Fruit fly (Drosophila melanogaster) Kc167 (cell line): ENCODE data around the gene Mvb12.

Experiments used
- Myc ChIP-seq: fragments of >200 bp; optimal IDR thresholded peaks from 2 replicates; lab custom pipeline; 2017; ENCODE audit warnings: missing external identifiers
- Sin3A ChIP-seq: fragments of >200 bp; optimal IDR thresholded peaks from 2 replicates; lab custom pipeline; 2018; ENCODE audit warnings: missing external identifiers
- insv ChIP-seq: fragments of >200 bp; optimal IDR thresholded peaks from 3 replicates; lab custom pipeline; 2018; ENCODE audit warnings: missing external identifiers
- psq ChIP-seq: fragments of >200 bp; optimal IDR thresholded peaks from 2 replicates; lab custom pipeline; 2017; ENCODE audit warnings: missing external identifiers
- ttk ChIP-seq: sonication (Bioruptor generic); optimal IDR thresholded peaks from 2 replicates; lab custom pipeline; 2017; ENCODE audit warnings: missing external identifiers

DNA sequence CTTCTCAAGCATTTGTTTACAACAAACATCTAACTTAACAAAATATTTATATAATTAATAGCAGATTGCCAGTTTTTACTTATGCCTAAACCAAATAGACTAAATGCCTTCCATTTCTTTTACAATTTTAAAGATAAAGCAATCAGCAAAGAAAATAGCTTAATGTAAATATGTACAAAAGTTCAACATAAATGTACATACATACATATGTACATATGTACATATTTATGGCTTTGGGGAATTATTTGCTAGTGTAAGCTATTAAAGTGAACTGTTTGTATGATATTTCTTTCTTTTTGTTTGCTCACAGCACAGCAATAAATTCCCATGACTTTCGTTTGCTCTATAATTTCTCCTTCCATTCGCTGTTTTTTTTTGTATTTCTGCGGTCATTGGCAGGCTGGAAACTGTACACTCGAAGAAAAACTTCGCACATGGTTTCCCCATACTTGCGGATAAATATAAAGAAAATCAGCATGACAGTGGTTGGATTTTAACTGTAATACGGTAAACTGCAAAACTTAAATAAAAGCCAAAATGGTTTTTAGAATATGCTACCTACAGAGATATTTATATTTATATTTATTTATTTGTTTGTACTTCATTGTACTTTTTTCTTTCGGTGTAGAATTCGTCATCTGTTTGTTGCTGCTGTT, 39.9 kb upstream of the Mvb12 start:
- no peak for TF ChIP-seq psq
- TF ChIP-seq Myc: no peak
- no peak for TF ChIP-seq Sin3A (lab: Kevin White, UChicago)
- TF ChIP-seq insv: no peak
- no peak for TF ChIP-seq ttk (lab: Kevin White, UChicago)
